Worm (Caenorhabditis elegans) whole organism, L3 larva: ENCODE results near the gene txt-3.
A peak's percentile ranks its signal among the peaks of the same experiment; 100 is the strongest.

Experiments
- R02D3.7 ChIP-seq: fragments of 150-350 bp; optimal IDR thresholded peaks from 2 replicates; lab custom pipeline; 2014; ENCODE audit warnings: missing biosample characterization, missing genetic modification characterization
- ZK546.5 ChIP-seq: sonication (generic microtip); optimal IDR thresholded peaks from 2 replicates; lab custom pipeline; 2017; ENCODE audit warnings: missing biosample characterization, missing genetic modification characterization
- aly-2 ChIP-seq: fragments of 150-350 bp; optimal IDR thresholded peaks from 2 replicates; lab custom pipeline; 2014; ENCODE audit warnings: missing biosample characterization, missing genetic modification characterization
- ama-1 ChIP-seq: fragments of 150-350 bp; optimal IDR thresholded peaks from 2 replicates; lab custom pipeline; 2018
- ceh-16 ChIP-seq: sonication (generic microtip); optimal IDR thresholded peaks from 2 replicates; lab custom pipeline; 2017; ENCODE audit warnings: missing biosample characterization, missing genetic modification characterization
- daf-12 ChIP-seq: fragments of 150-350 bp; optimal IDR thresholded peaks from 2 replicates; lab custom pipeline; 2014; ENCODE audit warnings: missing biosample characterization, missing genetic modification reagents, missing genetic modification characterization
- egl-27 ChIP-seq: sonication (generic microtip); optimal IDR thresholded peaks from 4 replicates; lab custom pipeline; 2017; ENCODE audit warnings: missing biosample characterization, missing genetic modification reagents, missing genetic modification characterization
- elt-1 ChIP-seq: fragments of 150-350 bp; optimal IDR thresholded peaks from 2 replicates; lab custom pipeline; 2014; ENCODE audit warnings: missing biosample characterization, missing genetic modification characterization
- elt-2 ChIP-seq: sonication (generic microtip); optimal IDR thresholded peaks from 2 replicates; lab custom pipeline; 2016; ENCODE audit warnings: missing genetic modification reagents, mild to moderate bottlenecking, missing genetic modification characterization, missing compliant biosample characterization
- elt-3 ChIP-seq, 3 experiments: fragments of 150-350 bp in 1 of 3; sonication (generic microtip) in 2 of 3; optimal IDR thresholded peaks; 2 replicates in 2 of 3; 4 replicates in 1 of 3; lab custom pipeline; 2014 to 2017; ENCODE audit warnings: missing biosample characterization in 3 of 3, missing genetic modification characterization in 3 of 3
- eor-1 ChIP-seq, 2 experiments: fragments of 150-350 bp; optimal IDR thresholded peaks; 2 replicates each; lab custom pipeline; 2014 to 2018; ENCODE audit warnings: missing biosample characterization in 2 of 2, missing genetic modification characterization in 2 of 2
- fkh-10 ChIP-seq: sonication (generic microtip); optimal IDR thresholded peaks from 2 replicates; lab custom pipeline; 2017; ENCODE audit warnings: missing biosample characterization, missing genetic modification reagents, missing genetic modification characterization
- fkh-2 ChIP-seq: fragments of 150-350 bp; optimal IDR thresholded peaks from 2 replicates; lab custom pipeline; 2014; ENCODE audit warnings: missing biosample characterization, missing genetic modification reagents, missing genetic modification characterization
- fos-1 ChIP-seq: fragments of 150-350 bp; optimal IDR thresholded peaks from 2 replicates; lab custom pipeline; 2014; ENCODE audit warnings: missing biosample characterization, missing genetic modification characterization
- hmg-11 ChIP-seq: sonication (generic microtip); optimal IDR thresholded peaks from 2 replicates; lab custom pipeline; 2016; ENCODE audit warnings: missing genetic modification characterization, missing compliant biosample characterization
- jun-1 ChIP-seq: fragments of 150-350 bp; optimal IDR thresholded peaks from 2 replicates; lab custom pipeline; 2014; ENCODE audit warnings: missing biosample characterization, missing genetic modification reagents, missing genetic modification characterization
- lsy-12 ChIP-seq: sonication (generic microtip); optimal IDR thresholded peaks from 2 replicates; lab custom pipeline; 2016; ENCODE audit warnings: mild to moderate bottlenecking, missing genetic modification characterization, missing compliant biosample characterization
- mml-1 ChIP-seq: fragments of 150-350 bp; sonication (generic microtip); optimal IDR thresholded peaks from 3 replicates; lab custom pipeline; 2014; ENCODE audit warnings: missing biosample characterization, missing genetic modification characterization
- nfya-1 ChIP-seq: sonication (generic microtip); optimal IDR thresholded peaks from 2 replicates; lab custom pipeline; 2017; ENCODE audit warnings: missing genetic modification characterization, mild to moderate bottlenecking, missing compliant biosample characterization, antibody characterized with exemption, moderate library complexity; ENCODE audit not compliant: insufficient read depth
- nhr-11 ChIP-seq: fragments of 150-350 bp; optimal IDR thresholded peaks from 2 replicates; lab custom pipeline; 2014; ENCODE audit warnings: missing biosample characterization, missing genetic modification characterization
- nhr-12 ChIP-seq: fragments of 150-350 bp; optimal IDR thresholded peaks from 2 replicates; lab custom pipeline; 2014; ENCODE audit warnings: missing biosample characterization, missing genetic modification characterization
- nhr-23 ChIP-seq: fragments of 150-350 bp; optimal IDR thresholded peaks from 2 replicates; lab custom pipeline; 2014; ENCODE audit warnings: missing biosample characterization, missing genetic modification reagents, missing genetic modification characterization
- nhr-237 ChIP-seq: fragments of 150-350 bp; optimal IDR thresholded peaks from 2 replicates; lab custom pipeline; 2014; ENCODE audit warnings: missing biosample characterization, missing genetic modification characterization
- nhr-25 ChIP-seq: sonication (generic microtip); optimal IDR thresholded peaks from 2 replicates; lab custom pipeline; 2017; ENCODE audit warnings: missing biosample characterization, missing genetic modification characterization
- nhr-28 ChIP-seq: fragments of 150-350 bp; optimal IDR thresholded peaks from 2 replicates; lab custom pipeline; 2014; ENCODE audit warnings: missing biosample characterization, missing genetic modification characterization
- nhr-43 ChIP-seq: sonication (generic microtip); optimal IDR thresholded peaks from 2 replicates; lab custom pipeline; 2016; ENCODE audit warnings: mild to moderate bottlenecking, missing genetic modification characterization, missing compliant biosample characterization; ENCODE audit not compliant: poor library complexity, severe bottlenecking
- nhr-67 ChIP-seq: fragments of 150-350 bp; optimal IDR thresholded peaks from 2 replicates; lab custom pipeline; 2014; ENCODE audit warnings: missing biosample characterization, missing genetic modification characterization
- nhr-76 ChIP-seq: fragments of 150-350 bp; sonication (generic microtip); optimal IDR thresholded peaks from 5 replicates; lab custom pipeline; 2014; ENCODE audit warnings: missing biosample characterization, missing genetic modification characterization
- nhr-77 ChIP-seq: fragments of 150-350 bp; optimal IDR thresholded peaks from 2 replicates; lab custom pipeline; 2014; ENCODE audit warnings: missing biosample characterization, missing genetic modification characterization
- pha-4 ChIP-seq: fragments of 150-350 bp; optimal IDR thresholded peaks from 2 replicates; lab custom pipeline; 2014; ENCODE audit warnings: missing biosample characterization, missing genetic modification reagents, missing genetic modification characterization
- pqm-1 ChIP-seq: fragments of 150-350 bp; optimal IDR thresholded peaks from 2 replicates; lab custom pipeline; 2017; ENCODE audit warnings: missing biosample characterization, missing genetic modification characterization, inconsistent platforms
- sea-2 ChIP-seq: fragments of 150-350 bp; sonication (generic microtip); optimal IDR thresholded peaks from 4 replicates; lab custom pipeline; 2014; ENCODE audit warnings: missing biosample characterization, missing genetic modification reagents, missing genetic modification characterization
- skn-1 ChIP-seq: fragments of 150-350 bp; optimal IDR thresholded peaks from 2 replicates; lab custom pipeline; 2014; ENCODE audit warnings: missing biosample characterization, missing genetic modification characterization
- snpc-4 ChIP-seq: fragments of 150-350 bp; optimal IDR thresholded peaks from 2 replicates; lab custom pipeline; 2014; ENCODE audit warnings: missing biosample characterization, missing genetic modification characterization
- tbx-2 ChIP-seq: sonication (generic microtip); optimal IDR thresholded peaks from 2 replicates; lab custom pipeline; 2016; ENCODE audit warnings: mild to moderate bottlenecking, missing genetic modification characterization, missing compliant biosample characterization
- unc-39 ChIP-seq: sonication (generic microtip); optimal IDR thresholded peaks from 4 replicates; lab custom pipeline; 2017; ENCODE audit warnings: missing biosample characterization, missing genetic modification characterization
- unc-62 ChIP-seq: fragments of 150-350 bp; sonication (generic microtip); optimal IDR thresholded peaks from 4 replicates; lab custom pipeline; 2014; ENCODE audit warnings: missing biosample characterization, missing genetic modification reagents, missing genetic modification characterization
- zag-1 ChIP-seq: fragments of 150-350 bp; optimal IDR thresholded peaks from 2 replicates; lab custom pipeline; 2014; ENCODE audit warnings: missing biosample characterization, missing genetic modification characterization
- ztf-11 ChIP-seq: fragments of 150-350 bp; optimal IDR thresholded peaks from 2 replicates; lab custom pipeline; 2014; ENCODE audit warnings: missing biosample characterization, missing genetic modification characterization
- ztf-4 ChIP-seq: fragments of 150-350 bp; optimal IDR thresholded peaks from 2 replicates; lab custom pipeline; 2014; ENCODE audit warnings: missing biosample characterization, missing genetic modification characterization

txt-3 gene

ce11 chrIV:4930754-4931322, 32.9 kb upstream of the txt-3 start:
- peak; percentile 4 for TF ChIP-seq elt-2 (tag; lab: Kevin White, UChicago)
- peak; percentile 95 for TF ChIP-seq snpc-4 (tag; lab: Kevin White, UChicago)
- TF ChIP-seq nhr-77 (tag; lab: Kevin White, UChicago): no peak
- TF ChIP-seq nhr-25 (tag; lab: Kevin White, UChicago): peak; percentile 24
- peak; percentile 65 for TF ChIP-seq nhr-43 (tag; lab: Kevin White, UChicago)
- TF ChIP-seq nfya-1 (tag; lab: Kevin White, UChicago): peak; percentile 23

ce11 chrIV:4934103-4934502, 29.7 kb upstream of the txt-3 start, which contains the start of gene str-153:
TSS of gene str-153 (plus strand) at chrIV:4934403.
- no peak for TF ChIP-seq nhr-43 (tag; lab: Kevin White, UChicago)
- no peak for TF ChIP-seq unc-62
- TF ChIP-seq hmg-11 (tag; lab: Kevin White, UChicago): no peak
- TF ChIP-seq egl-27 (tag; lab: Kevin White, UChicago): no peak
- no peak for TF ChIP-seq nhr-76
- TF ChIP-seq ama-1: no peak
- no peak for TF ChIP-seq mml-1 (tag; lab: Kevin White, UChicago)
- TF ChIP-seq ztf-11: no peak
- no peak for TF ChIP-seq nhr-237 (tag; lab: Kevin White, UChicago)
- no peak for TF ChIP-seq eor-1 (tag; optimal IDR thresholded peaks at IDR 0.05; lab: Kevin White, UChicago)
- no peak for TF ChIP-seq ceh-16
- TF ChIP-seq elt-1 (tag; lab: Kevin White, UChicago): no peak
- TF ChIP-seq skn-1: no peak
- TF ChIP-seq elt-2 (tag; lab: Kevin White, UChicago): no peak
- no peak for TF ChIP-seq aly-2 (tag; lab: Kevin White, UChicago)
- TF ChIP-seq nhr-67 (tag; lab: Kevin White, UChicago): no peak

- TF ChIP-seq pqm-1 (tag; lab: Kevin White, UChicago) (peak; percentile 30), unc-39 (no peak), elt-2 (tag; lab: Kevin White, UChicago) (peak; percentile 57)
Measured at ce11 chrIV:4937647-4938046, 26.1 kb upstream of the txt-3 start, which contains the start of gene fbxa-86. TSS of gene fbxa-86 (minus strand) at chrIV:4938013.

ce11 chrIV:4938664-4939063, 25.1 kb upstream of the txt-3 start, which contains the start of gene str-168:
TSS of gene str-168 (plus strand) at chrIV:4938964.
- TF ChIP-seq unc-62: no peak
- TF ChIP-seq pha-4 (tag; lab: Kevin White, UChicago): no peak
- no peak for TF ChIP-seq unc-39
- TF ChIP-seq zag-1 (tag; lab: Kevin White, UChicago): no peak
- TF ChIP-seq fkh-2 (tag; lab: Kevin White, UChicago): no peak
- TF ChIP-seq lsy-12 (tag; lab: Kevin White, UChicago): no peak
- TF ChIP-seq aly-2 (tag; lab: Kevin White, UChicago): no peak
- TF ChIP-seq fos-1: no peak
- no peak for TF ChIP-seq ama-1
- TF ChIP-seq nhr-12 (tag; lab: Kevin White, UChicago): no peak
- no peak for TF ChIP-seq daf-12 (tag; lab: Kevin White, UChicago)
- TF ChIP-seq sea-2 (GFP tag; lab: Kevin White, UChicago): no peak
- no peak for TF ChIP-seq nhr-23 (tag; lab: Kevin White, UChicago)
- no peak for TF ChIP-seq ZK546.5
- TF ChIP-seq R02D3.7 (tag; lab: Kevin White, UChicago): no peak
- no peak for TF ChIP-seq ceh-16
- no peak for TF ChIP-seq nhr-11 (tag; lab: Kevin White, UChicago)
- TF ChIP-seq nhr-28 (tag; lab: Kevin White, UChicago): no peak
- no peak for TF ChIP-seq elt-1 (tag; lab: Kevin White, UChicago)

- TF ChIP-seq nfya-1 (tag; lab: Kevin White, UChicago) (no peak), elt-3 (tag; optimal IDR thresholded peaks at IDR 0.05; lab: Kevin White, UChicago) (no peak), nhr-237 (tag; lab: Kevin White, UChicago) (no peak), fkh-10 (no peak), egl-27 (tag; lab: Kevin White, UChicago) (no peak), ZK546.5 (no peak), jun-1 (tag; lab: Kevin White, UChicago) (no peak), elt-1 (tag; lab: Kevin White, UChicago) (no peak), nhr-23 (tag; lab: Kevin White, UChicago) (no peak), ztf-4 (no peak), ceh-16 (no peak), ama-1 (no peak), tbx-2 (tag; lab: Kevin White, UChicago) (no peak)
Measured at ce11 chrIV:4941681-4942080, 22.1 kb upstream of the txt-3 start, which contains the start of gene Y9C9A.5. TSS of gene Y9C9A.5 (plus strand) at chrIV:4941981.
